Worm (Caenorhabditis elegans): ENCODE results near the gene F49E8.7.

Gene F49E8.7

ce11 chrIV:7580062-7580614 is 24.0 kb upstream of the F49E8.7 start, which contains the start of the genes cec-5 and nol-10 (continued):
- no peak for TF ChIP-seq cebp-2 (GFP tag; IDR thresholded peaks at IDR 0.05)
- peak; percentile 98 for TF ChIP-seq attf-5 (GFP tag; optimal IDR thresholded peaks at IDR 0.05)
- TF ChIP-seq lin-54 (GFP tag; optimal IDR thresholded peaks at IDR 0.05) = peak; percentile 95
- peak; percentile 66; the same call in 1 of the 2 replicates for TF ChIP-seq Y79H2A.3 (GFP tag; conservative IDR thresholded peaks at IDR 0.05)
- TF ChIP-seq nhr-90 (tag; optimal IDR thresholded peaks at IDR 0.05) = no peak
- TF ChIP-seq snpc-1.1 (tag; optimal IDR thresholded peaks at IDR 0.05; ENCODE audit: insufficient read depth) = peak; percentile 78
- TF ChIP-seq F57C9.4 (tag; optimal IDR thresholded peaks at IDR 0.05) = no peak
- peak; percentile 39 for TF ChIP-seq nhr-80 (tag; optimal IDR thresholded peaks at IDR 0.05)
- peak; percentile 83 for TF ChIP-seq nfyb-1 (GFP tag; IDR thresholded peaks at IDR 0.05)
- TF ChIP-seq nhr-27 (tag; optimal IDR thresholded peaks at IDR 0.05) = no peak
- TF ChIP-seq hmg-20 (GFP tag; IDR thresholded peaks at IDR 0.05) = no peak
- peak; percentile 46 for TF ChIP-seq athp-1 (tag; optimal IDR thresholded peaks at IDR 0.05)
- TF ChIP-seq mxl-1 (tag; optimal IDR thresholded peaks at IDR 0.05) = no peak
- TF ChIP-seq F33H1.4 (GFP tag; IDR thresholded peaks at IDR 0.05) = no peak; the same call in 1 of the 2 replicates
- TF ChIP-seq sdz-38 (tag; optimal IDR thresholded peaks at IDR 0.05) = no peak
- TF ChIP-seq egrh-3 (GFP tag; IDR thresholded peaks at IDR 0.05) = 0 out of 2 replicates have a peak, but pooled peaks have one; percentile 46
- TF ChIP-seq unc-62 (GFP tag; optimal IDR thresholded peaks at IDR 0.05) = no peak
- peak; percentile 81 for TF ChIP-seq lsl-1 (GFP tag; optimal IDR thresholded peaks at IDR 0.05)
- peak; percentile 81 for TF ChIP-seq efl-1 (GFP tag; optimal IDR thresholded peaks at IDR 0.05)
- TF ChIP-seq egl-44 (GFP tag; IDR thresholded peaks at IDR 0.05) = no peak
- TF ChIP-seq fkh-3 (tag; optimal IDR thresholded peaks at IDR 0.05) = no peak
- TF ChIP-seq xnd-1 (tag; optimal IDR thresholded peaks at IDR 0.05) = no peak
- TF ChIP-seq bed-2 (GFP tag; IDR thresholded peaks at IDR 0.05) = no peak
- TF ChIP-seq snpc-3.4 (tag; optimal IDR thresholded peaks at IDR 0.05) = peak; percentile 94
- peak; percentile 75 for TF ChIP-seq ekl-4 (GFP tag; IDR thresholded peaks at IDR 0.05)
- no peak for TF ChIP-seq akir-1 (GFP tag; optimal IDR thresholded peaks at IDR 0.05)
- no peak for TF ChIP-seq gei-17 (GFP tag; optimal IDR thresholded peaks at IDR 0.05)
- TF ChIP-seq B0035.1 (tag; optimal IDR thresholded peaks at IDR 0.05) = no peak
- no peak; the same call in 1 of the 2 replicates for TF ChIP-seq dox-1 (GFP tag; IDR thresholded peaks at IDR 0.05)
- TF ChIP-seq lag-1 (GFP tag; IDR thresholded peaks at IDR 0.05) = no peak
- peak; percentile 90 for TF ChIP-seq ceh-27 (GFP tag; optimal IDR thresholded peaks at IDR 0.05)
- TF ChIP-seq lir-1 (GFP tag; conservative IDR thresholded peaks at IDR 0.05) = peak; percentile 71
- TF ChIP-seq repo-1 (tag; optimal IDR thresholded peaks at IDR 0.05) = peak; percentile 30
- TF ChIP-seq hsf-1 (GFP tag; IDR thresholded peaks at IDR 0.05) = 0 out of 2 replicates have a peak, but pooled peaks have one; percentile 26
- no peak for TF ChIP-seq zim-3 (tag; optimal IDR thresholded peaks at IDR 0.05)

- TF ChIP-seq Y95B8A.8 (GFP tag; IDR thresholded peaks at IDR 0.05) = 0 out of 2 replicates have a peak, but pooled peaks have one; percentile 21
- TF ChIP-seq nhr-179 (tag; optimal IDR thresholded peaks at IDR 0.05) = no peak
- TF ChIP-seq xnd-1 (tag; optimal IDR thresholded peaks at IDR 0.05) = no peak
- TF ChIP-seq T26A5.8 (tag; optimal IDR thresholded peaks at IDR 0.05) = no peak
- TF ChIP-seq lsl-1 (GFP tag; optimal IDR thresholded peaks at IDR 0.05) = no peak
- no peak for TF ChIP-seq ceh-91 (GFP tag; IDR thresholded peaks at IDR 0.05)
- TF ChIP-seq rcor-1 (GFP tag; IDR thresholded peaks at IDR 0.05) = no peak
- TF ChIP-seq let-607 (tag; optimal IDR thresholded peaks at IDR 0.05) = no peak
- no peak for TF ChIP-seq ama-1 (optimal IDR thresholded peaks at IDR 0.05)
- TF ChIP-seq ama-1 (GFP tag; optimal IDR thresholded peaks at IDR 0.05) = no peak
- TF ChIP-seq athp-1 (tag; optimal IDR thresholded peaks at IDR 0.05) = no peak
- 0 out of 2 replicates have a peak, but pooled peaks have one; percentile 17 for TF ChIP-seq hsf-1 (GFP tag; IDR thresholded peaks at IDR 0.05)
- no peak for TF ChIP-seq F39B2.1 (GFP tag; IDR thresholded peaks at IDR 0.05)
- TF ChIP-seq B0336.3 (GFP tag; IDR thresholded peaks at IDR 0.05) = no peak
These were observed 22.1 kb upstream of the F49E8.7 start, which contains the start of gene F32E10.5 for ce11 chrIV:7578281-7578680. F32E10.5 (minus strand) TSS chrIV:7578381.

Measured in whole organism, young adult.